Worm (Caenorhabditis elegans): ENCODE measurements around the gene F44E5.17.
"Not testable (repeated sequence)": the region's sequence is repeated elsewhere in the genome, so short reads cannot be mapped to it uniquely, and the experiment has no call there.

ce11 chrII:11759277-11759676 is 10.9 kb upstream of the F44E5.17 start, which contains the start of the genes F44E5.4 and F44E5.5:
- TF ChIP-seq ZK546.5 (tag; optimal IDR thresholded peaks at IDR 0.05); R02D3.7 (tag; optimal IDR thresholded peaks at IDR 0.05); F49E8.2 (tag; optimal IDR thresholded peaks at IDR 0.05; ENCODE audit: borderline replicate concordance); pha-4 (tag; optimal IDR thresholded peaks at IDR 0.05); egl-27 (tag; optimal IDR thresholded peaks at IDR 0.05); snpc-4 (tag; optimal IDR thresholded peaks at IDR 0.05): not testable (repeated sequence)
- TF ChIP-seq mep-1 (tag; optimal IDR thresholded peaks at IDR 0.05) (peak; percentile 81), nhr-25 (tag; optimal IDR thresholded peaks at IDR 0.05; ENCODE audit: borderline replicate concordance, insufficient read depth) (peak; percentile 68), Y105C5A.15 (GFP tag; IDR thresholded peaks at IDR 0.05) (peak; percentile 100), pha-4 (GFP tag; IDR thresholded peaks at IDR 0.05) (peak; percentile 99), hlh-11 (tag; optimal IDR thresholded peaks at IDR 0.05) (peak; percentile 100), lin-38 (GFP tag; IDR thresholded peaks at IDR 0.05) (peak; percentile 91), egl-43 (GFP tag; IDR thresholded peaks at IDR 0.05) (peak; percentile 100)

Data from whole organism, L4 larva.